Comparison of ENCODE assay signal across 2 fruit fly cellular contexts in genomic region chrX:21388734-21389133, dm6.
TF ChIP-seq lines count a peak whose summit lies in the region.

Gene mst (plus strand): TSS chrX:21388977.

- TF ChIP-seq CTCF in whole organism, embryonic (GFP tag; optimal IDR thresholded peaks at IDR 0.05; lab: Kevin White, UChicago), result no peak

TF ChIP-seq in whole organism, embryonic, 481 proteins besides CTCF, POLR2A, EP300 and RAD21 (continues in another document):
- TF ChIP-seq crp (GFP tag; optimal IDR thresholded peaks at IDR 0.05; lab: Kevin White, UChicago) (no peak), CG6791 (GFP tag; IDR thresholded peaks at IDR 0.05; lab: Robert Waterston, UW; ENCODE audit: partially characterized antibody) (peak; percentile 40; the same call in 1 of the 3 replicates), Doc3 (GFP tag; IDR thresholded peaks at IDR 0.05; lab: Robert Waterston, UW; ENCODE audit: partially characterized antibody) (peak; percentile 58; the same call in 1 of the 3 replicates), row (GFP tag; IDR thresholded peaks at IDR 0.05; lab: Robert Waterston, UW) (peak; percentile 47), peb (GFP tag; IDR thresholded peaks at IDR 0.05; lab: Robert Waterston, UW) (no peak), CG4854 (GFP tag; optimal IDR thresholded peaks at IDR 0.05; lab: Kevin White, UChicago) (no peak), NC2β (GFP tag; optimal IDR thresholded peaks at IDR 0.05; lab: Kevin White, UChicago) (no peak), unc-4 (GFP tag; IDR thresholded peaks at IDR 0.05; lab: Robert Waterston, UW; ENCODE audit: partially characterized antibody) (peak; percentile 64), MBD-R2 (GFP tag; IDR thresholded peaks at IDR 0.05; lab: Robert Waterston, UW) (peak; percentile 47), otp (GFP tag; IDR thresholded peaks at IDR 0.05; lab: Robert Waterston, UW) (no peak), amos (GFP tag; IDR thresholded peaks at IDR 0.05; lab: Robert Waterston, UW; ENCODE audit: partially characterized antibody) (peak; percentile 62), HLH4C (GFP tag; IDR thresholded peaks at IDR 0.05; lab: Robert Waterston, UW; ENCODE audit: partially characterized antibody) (peak; percentile 67), Fer3 (tag; optimal IDR thresholded peaks at IDR 0.05; lab: Kevin White, UChicago) (no peak), pnt (GFP tag; optimal IDR thresholded peaks at IDR 0.05; lab: Kevin White, UChicago) (no peak), Dref (GFP tag; IDR thresholded peaks at IDR 0.05; lab: Robert Waterston, UW) (peak; percentile 64), pb (GFP tag; optimal IDR thresholded peaks at IDR 0.05; lab: Kevin White, UChicago) (no peak), Dp (GFP tag; optimal IDR thresholded peaks at IDR 0.05; lab: Kevin White, UChicago) (peak; percentile 51), Scr (GFP tag; IDR thresholded peaks at IDR 0.05; lab: Robert Waterston, UW; ENCODE audit: partially characterized antibody) (peak; percentile 75), vnd (GFP tag; IDR thresholded peaks at IDR 0.05; lab: Robert Waterston, UW; ENCODE audit: partially characterized antibody) (peak; percentile 61; the same call in 2 of the 3 replicates), grau (tag; optimal IDR thresholded peaks at IDR 0.05; lab: Kevin White, UChicago) (no peak), vfl (GFP tag; optimal IDR thresholded peaks at IDR 0.05; lab: Kevin White, UChicago) (no peak), Elba2 (GFP tag; optimal IDR thresholded peaks at IDR 0.05; lab: Kevin White, UChicago) (peak; percentile 10), tll (GFP tag; optimal IDR thresholded peaks at IDR 0.05; lab: Kevin White, UChicago) (no peak), Hey (tag; optimal IDR thresholded peaks at IDR 0.05; lab: Kevin White, UChicago) (no peak), CG7372 (GFP tag; IDR thresholded peaks at IDR 0.05; lab: Robert Waterston, UW) (no peak), D19A (tag; optimal IDR thresholded peaks at IDR 0.05; lab: Kevin White, UChicago) (peak; percentile 53), aop (GFP tag; IDR thresholded peaks at IDR 0.05; lab: Robert Waterston, UW) (no peak), CG17186 (GFP tag; optimal IDR thresholded peaks at IDR 0.05; lab: Kevin White, UChicago) (no peak), Sin3A (optimal IDR thresholded peaks at IDR 0.05; lab: Kevin White, UChicago) (no peak), CG14860 (GFP tag; IDR thresholded peaks at IDR 0.05; lab: Robert Waterston, UW; ENCODE audit: partially characterized antibody) (peak; percentile 46; the same call in 1 of the 3 replicates), CG15514 (GFP tag; optimal IDR thresholded peaks at IDR 0.05; lab: Kevin White, UChicago) (no peak), Lpt (GFP tag; optimal IDR thresholded peaks at IDR 0.05; lab: Kevin White, UChicago) (no peak), inv (GFP tag; IDR thresholded peaks at IDR 0.05; lab: Robert Waterston, UW; ENCODE audit: partially characterized antibody) (peak; percentile 38), CG13287 (GFP tag; IDR thresholded peaks at IDR 0.05; lab: Robert Waterston, UW; ENCODE audit: partially characterized antibody) (peak; percentile 78), CG13624 (GFP tag; optimal IDR thresholded peaks at IDR 0.05; lab: Kevin White, UChicago) (peak; percentile 76), C15 (GFP tag; IDR thresholded peaks at IDR 0.05; lab: Robert Waterston, UW) (no peak), CG11456 (GFP tag; IDR thresholded peaks at IDR 0.05; lab: Robert Waterston, UW) (no peak), insv (GFP tag; optimal IDR thresholded peaks at IDR 0.05; lab: Kevin White, UChicago) (no peak), CG16813 (GFP tag; IDR thresholded peaks at IDR 0.05; lab: Robert Waterston, UW; ENCODE audit: partially characterized antibody) (peak; percentile 62), Oli (tag; optimal IDR thresholded peaks at IDR 0.05; lab: Kevin White, UChicago) (no peak), Eip74EF (GFP tag; optimal IDR thresholded peaks at IDR 0.05; lab: Kevin White, UChicago) (no peak), Hand (GFP tag; optimal IDR thresholded peaks at IDR 0.05; lab: Kevin White, UChicago) (no peak), BEAF-32 (GFP tag; optimal IDR thresholded peaks at IDR 0.05; lab: Kevin White, UChicago) (peak; percentile 59)

TF ChIP-seq in whole organism, prepupa, 60 proteins besides CTCF, POLR2A, EP300 and RAD21:
- TF ChIP-seq CG34406 (GFP tag; optimal IDR thresholded peaks at IDR 0.05; lab: Kevin White, UChicago), result no peak
- no peak for TF ChIP-seq CG3032 (tag; optimal IDR thresholded peaks at IDR 0.05; lab: Kevin White, UChicago)
- no peak for TF ChIP-seq Sox14 (GFP tag; optimal IDR thresholded peaks at IDR 0.05; lab: Kevin White, UChicago)
- no peak for TF ChIP-seq Blimp-1 (GFP tag; optimal IDR thresholded peaks at IDR 0.05; lab: Kevin White, UChicago)
- peak; percentile 3 for TF ChIP-seq Eip78C (GFP tag; lab: Kevin White, UChicago)
